Fruit fly (Drosophila melanogaster) whole organism, wandering third instar larva: ENCODE measurements around the gene RpL23A.
A peak's percentile ranks its signal among the peaks of the same experiment; 100 is the strongest.

Source experiments
- Abd-B ChIP-seq: fragments of >200 bp; optimal IDR thresholded peaks from 2 replicates; lab custom pipeline; 2017; ENCODE audit warnings: missing biosample characterization, missing genetic modification characterization
- CG32264 ChIP-seq: fragments of 200-800 bp; sonication (Bioruptor generic); optimal IDR thresholded peaks from 2 replicates; lab custom pipeline; 2016; ENCODE audit warnings: missing biosample characterization, missing genetic modification characterization
- CG9705 ChIP-seq: fragments of 200-800 bp; sonication (Bioruptor generic); optimal IDR thresholded peaks from 2 replicates; lab custom pipeline; 2018; ENCODE audit warnings: missing biosample characterization, mild to moderate bottlenecking, missing genetic modification characterization
- Dfd ChIP-seq: fragments of >200 bp; optimal IDR thresholded peaks from 2 replicates; lab custom pipeline; 2017; ENCODE audit warnings: missing biosample characterization, missing genetic modification characterization
- Dif ChIP-seq: fragments of 200-275, 200-300 bp; sonication (Bioruptor generic); optimal IDR thresholded peaks from 2 replicates; lab custom pipeline; 2018; ENCODE audit warnings: missing biosample characterization, missing genetic modification characterization; ENCODE audit not compliant: partially characterized antibody
- GATAd ChIP-seq: sonication (Bioruptor generic); optimal IDR thresholded peaks from 2 replicates; lab custom pipeline; 2016; ENCODE audit warnings: missing biosample characterization, missing genetic modification characterization
- HLH106 ChIP-seq: fragments of 200-800 bp; optimal IDR thresholded peaks from 3 replicates; lab custom pipeline; 2019; ENCODE audit warnings: missing biosample characterization, mild to moderate bottlenecking, missing genetic modification characterization, moderate library complexity
- Hr78 ChIP-seq: fragments of >200 bp; optimal IDR thresholded peaks from 2 replicates; lab custom pipeline; 2017; ENCODE audit warnings: missing biosample characterization, missing genetic modification characterization
- Hr83 ChIP-seq: fragments of 200-300 bp; sonication (Bioruptor generic); optimal IDR thresholded peaks from 2 replicates; lab custom pipeline; 2016; ENCODE audit warnings: missing biosample characterization, mild to moderate bottlenecking, missing genetic modification characterization, moderate library complexity; ENCODE audit not compliant: poor library complexity, severe bottlenecking
- Jra ChIP-seq: sonication (Bioruptor generic); optimal IDR thresholded peaks from 2 replicates; lab custom pipeline; 2016; ENCODE audit warnings: missing biosample characterization, missing genetic modification characterization
- Myc ChIP-seq: fragments of >200 bp; optimal IDR thresholded peaks from 2 replicates; lab custom pipeline; 2017
- N ChIP-seq: fragments of >200 bp; optimal IDR thresholded peaks from 2 replicates; lab custom pipeline; 2018; ENCODE audit warnings: missing biosample characterization, missing external identifiers, missing genetic modification characterization
- OdsH ChIP-seq: fragments of 200-800 bp; sonication (Bioruptor generic); optimal IDR thresholded peaks from 2 replicates; lab custom pipeline; 2016; ENCODE audit warnings: missing biosample characterization, mild to moderate bottlenecking, missing genetic modification characterization
- Rel ChIP-seq, 2 experiments: fragments of 200-800 bp; sonication (Bioruptor generic) in 1 of 2; optimal IDR thresholded peaks; 2 replicates in 1 of 2; 3 replicates in 1 of 2; lab custom pipeline; 2016 to 2019; ENCODE audit warnings: mild to moderate bottlenecking in 2 of 2, missing biosample characterization in 2 of 2, missing genetic modification characterization in 2 of 2, moderate library complexity in 1 of 2
- Sp1 ChIP-seq: fragments of 200-800 bp; sonication (Bioruptor generic); optimal IDR thresholded peaks from 3 replicates; lab custom pipeline; 2019; ENCODE audit warnings: missing biosample characterization, mild to moderate bottlenecking, missing genetic modification characterization, moderate library complexity
- Vsx2 ChIP-seq: fragments of 200-300, 225-300 bp; sonication (Bioruptor generic); optimal IDR thresholded peaks from 2 replicates; lab custom pipeline; 2018; ENCODE audit warnings: missing biosample characterization, missing genetic modification characterization; ENCODE audit not compliant: partially characterized antibody
- br ChIP-seq: fragments of 200-800 bp; sonication (Bioruptor generic); optimal IDR thresholded peaks from 2 replicates; lab custom pipeline; 2016; ENCODE audit warnings: missing biosample characterization, missing genetic modification characterization
- dl ChIP-seq, 2 experiments: fragments of 175-275, 200-275 bp in 1 of 2; fragments of 200-275 bp in 1 of 2; sonication (Bioruptor generic); optimal IDR thresholded peaks; lab custom pipeline; 2018; ENCODE audit warnings: mild to moderate bottlenecking in 2 of 2, missing biosample characterization in 2 of 2, missing genetic modification characterization in 2 of 2, moderate library complexity in 2 of 2; ENCODE audit not compliant: partially characterized antibody in 2 of 2, insufficient read depth in 1 of 2
- ey ChIP-seq: fragments of 200-800 bp; sonication (Bioruptor generic); optimal IDR thresholded peaks from 2 replicates; lab custom pipeline; 2016; ENCODE audit warnings: missing biosample characterization, missing genetic modification characterization
- foxo ChIP-seq, 2 experiments: fragments of 200-800 bp; sonication (Bioruptor generic); optimal IDR thresholded peaks; 2 replicates in 1 of 2; 3 replicates in 1 of 2; lab custom pipeline; 2016 to 2017; ENCODE audit warnings: missing biosample characterization in 2 of 2, missing genetic modification characterization in 2 of 2
- fru ChIP-seq: fragments of 200-800 bp; sonication (Bioruptor generic); optimal IDR thresholded peaks from 3 replicates; lab custom pipeline; 2016; ENCODE audit warnings: missing biosample characterization, mild to moderate bottlenecking, missing genetic modification characterization
- h ChIP-seq: fragments of 200-800 bp; sonication (Bioruptor generic); optimal IDR thresholded peaks from 3 replicates; lab custom pipeline; 2016; ENCODE audit warnings: missing biosample characterization, mild to moderate bottlenecking, missing genetic modification characterization
- jim ChIP-seq: fragments of 175-275, 200-325 bp; sonication (Bioruptor generic); optimal IDR thresholded peaks from 2 replicates; lab custom pipeline; 2016; ENCODE audit warnings: missing biosample characterization, mild to moderate bottlenecking, missing genetic modification characterization
- lola ChIP-seq: fragments of >200 bp; optimal IDR thresholded peaks from 2 replicates; lab custom pipeline; 2017; ENCODE audit warnings: missing biosample characterization, missing genetic modification characterization
- pan ChIP-seq: fragments of >200 bp; optimal IDR thresholded peaks from 2 replicates; lab custom pipeline; 2017
- psq ChIP-seq: fragments of 200-800 bp; sonication (Bioruptor generic); optimal IDR thresholded peaks from 3 replicates; lab custom pipeline; 2017; ENCODE audit warnings: missing biosample characterization, mild to moderate bottlenecking, missing genetic modification characterization, moderate library complexity
- rgr ChIP-seq: fragments of 200-800 bp; sonication (Bioruptor generic); optimal IDR thresholded peaks from 3 replicates; lab custom pipeline; 2016; ENCODE audit warnings: missing biosample characterization, mild to moderate bottlenecking, missing genetic modification characterization
- sv ChIP-seq: fragments of 200-800 bp; sonication (Bioruptor generic); optimal IDR thresholded peaks from 3 replicates; lab custom pipeline; 2016; ENCODE audit warnings: missing biosample characterization, missing genetic modification characterization
- tai ChIP-seq: sonication (Bioruptor generic); optimal IDR thresholded peaks from 2 replicates; lab custom pipeline; 2016; ENCODE audit warnings: missing biosample characterization, missing genetic modification characterization
- usp ChIP-seq: fragments of >200 bp; optimal IDR thresholded peaks from 2 replicates; lab custom pipeline; 2017; ENCODE audit warnings: missing biosample characterization, missing genetic modification characterization
- woc ChIP-seq: sonication (Bioruptor generic); optimal IDR thresholded peaks from 2 replicates; lab custom pipeline; 2016; ENCODE audit warnings: missing biosample characterization, mild to moderate bottlenecking, missing genetic modification characterization

RpL23A gene

DNA sequence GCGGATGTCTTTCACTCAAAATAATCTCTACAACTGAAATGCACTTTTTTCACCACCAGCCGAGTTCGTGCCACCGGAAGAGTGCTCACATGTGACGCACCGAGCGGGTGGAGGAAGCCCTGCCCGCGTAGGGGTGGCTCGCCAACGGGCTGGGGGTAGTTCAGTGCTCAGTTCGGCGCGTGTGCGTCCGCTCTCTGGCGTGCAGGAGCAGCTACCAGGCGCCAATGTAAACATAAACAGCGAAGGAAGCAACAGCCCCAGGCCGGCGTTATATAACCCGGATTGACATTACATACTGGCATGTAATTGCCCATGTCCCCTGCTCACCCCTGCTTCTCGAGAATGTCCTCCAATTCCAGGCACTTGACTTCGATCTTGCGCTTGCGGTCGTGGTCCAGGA is 4.2 kb downstream of the RpL23A start:
- TF ChIP-seq Vsx2 (GFP tag; lab: Kevin White, UChicago), result no peak
- TF ChIP-seq CG32264 (GFP tag; lab: Kevin White, UChicago), result no peak
- no peak for TF ChIP-seq Jra (GFP tag; lab: Kevin White, UChicago)
- TF ChIP-seq Dfd, result no peak
- TF ChIP-seq HLH106, result no peak
- TF ChIP-seq tai (GFP tag; lab: Kevin White, UChicago), result no peak
- no peak for TF ChIP-seq Myc
- TF ChIP-seq Hr83 (GFP tag; lab: Kevin White, UChicago), result no peak
- TF ChIP-seq foxo (GFP tag; optimal IDR thresholded peaks at IDR 0.05; lab: Kevin White, UChicago), result no peak
- no peak for TF ChIP-seq Abd-B
- no peak for TF ChIP-seq lola (GFP tag; lab: Kevin White, UChicago)
- TF ChIP-seq usp (GFP tag; lab: Kevin White, UChicago), result no peak
- TF ChIP-seq pan, result no peak
- TF ChIP-seq br, result no peak
- no peak for TF ChIP-seq dl (GFP tag; optimal IDR thresholded peaks at IDR 0.05; lab: Kevin White, UChicago; ENCODE audit: insufficient read depth in 1 of 2, partially characterized antibody in 2 of 2)
- no peak for TF ChIP-seq Hr78
- TF ChIP-seq fru (GFP tag; lab: Kevin White, UChicago), result no peak
- TF ChIP-seq rgr (GFP tag; lab: Kevin White, UChicago), result no peak

DNA sequence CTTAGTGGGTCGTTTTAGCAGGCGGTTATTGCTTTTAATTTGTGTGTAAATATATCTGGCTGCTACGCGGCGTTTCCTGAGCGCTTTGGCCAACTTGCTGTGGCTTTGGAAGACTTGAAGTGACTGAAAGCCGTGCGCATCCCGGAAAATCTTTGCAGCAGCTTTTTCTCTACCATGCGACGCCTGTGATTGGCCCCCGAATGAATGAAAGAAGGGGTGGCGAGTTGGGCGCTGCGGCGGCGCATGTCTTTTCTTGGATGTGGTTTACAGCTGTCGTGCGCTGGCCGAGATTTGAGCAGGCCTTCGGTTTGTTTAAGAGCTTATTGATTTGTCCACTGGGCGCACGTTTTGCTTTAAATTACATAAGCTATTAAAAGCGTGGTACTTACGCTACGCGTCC is 4.9 kb downstream of the RpL23A start:
- TF ChIP-seq Hr78 (no peak), Dif (GFP tag; lab: Kevin White, UChicago) (peak; percentile 31)
- TF ChIP-seq, all 38 proteins: peak for 1

DNA sequence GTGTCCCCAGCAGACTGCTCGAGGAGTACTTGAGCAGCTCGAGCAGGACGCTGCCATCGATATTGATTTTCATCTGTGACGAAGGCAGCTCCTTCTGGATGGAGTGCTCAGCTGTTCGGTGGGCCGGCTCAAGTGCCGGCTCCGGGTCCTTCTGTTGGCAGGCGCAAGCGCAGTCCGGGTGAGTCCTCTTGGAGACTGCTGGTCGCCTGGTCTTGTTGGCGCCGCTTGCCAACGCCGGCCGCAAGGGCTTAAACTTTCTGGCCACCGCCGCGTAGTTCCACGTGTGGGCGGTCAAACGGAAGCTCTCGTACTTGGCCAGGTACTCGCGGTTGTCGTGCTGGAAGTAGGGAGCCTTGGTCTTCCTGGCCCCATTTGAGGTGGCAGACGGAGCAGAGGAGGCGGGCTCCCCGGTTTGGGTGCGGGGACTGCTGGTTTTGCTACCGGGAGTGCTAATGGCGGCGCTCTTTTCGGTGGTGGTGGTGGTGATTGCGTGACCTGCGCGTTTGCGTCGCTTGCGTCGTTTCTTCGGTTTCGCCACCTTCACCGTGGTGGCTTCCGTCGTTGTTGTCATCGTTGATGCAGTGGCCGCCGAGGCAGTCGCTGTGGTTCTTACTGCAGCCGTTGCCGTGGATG is 6.6 kb downstream of the RpL23A start:
- TF ChIP-seq br, result no peak
- no peak for TF ChIP-seq usp (GFP tag; lab: Kevin White, UChicago)
- TF ChIP-seq Dif (GFP tag; lab: Kevin White, UChicago), result no peak
- TF ChIP-seq rgr (GFP tag; lab: Kevin White, UChicago), result no peak
- TF ChIP-seq Rel (GFP tag; optimal IDR thresholded peaks at IDR 0.05; lab: Kevin White, UChicago), result no peak
- no peak for TF ChIP-seq Rel (tag; optimal IDR thresholded peaks at IDR 0.05; lab: Kevin White, UChicago)
- TF ChIP-seq fru (GFP tag; lab: Kevin White, UChicago), result no peak
- no peak for TF ChIP-seq N (GFP tag; lab: Kevin White, UChicago)

DNA sequence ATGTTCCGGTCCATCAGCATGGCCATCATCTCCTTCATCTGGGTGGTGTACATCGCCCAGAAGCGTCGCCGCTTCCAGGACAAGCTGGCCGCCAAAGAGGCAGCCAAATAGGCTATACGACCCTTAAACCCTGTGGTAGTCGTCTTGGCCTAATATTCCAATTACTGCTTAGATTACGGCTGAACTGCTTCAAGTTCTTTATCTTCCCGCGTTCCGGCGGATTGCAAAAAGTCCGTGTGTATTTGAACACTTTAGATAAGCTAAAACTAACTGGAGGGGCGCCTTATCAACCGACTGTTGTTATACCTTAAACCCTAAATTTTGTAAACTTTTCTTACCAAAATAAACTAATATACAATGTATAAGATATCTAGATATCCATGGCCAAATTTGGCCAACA is 14.7 kb downstream of the RpL23A start:
- TF ChIP-seq h (no peak), fru (GFP tag; lab: Kevin White, UChicago) (no peak), woc (GFP tag; lab: Kevin White, UChicago) (no peak), GATAd (GFP tag; lab: Kevin White, UChicago) (no peak), psq (GFP tag; lab: Kevin White, UChicago) (no peak), Dif (GFP tag; lab: Kevin White, UChicago) (no peak), foxo (GFP tag; optimal IDR thresholded peaks at IDR 0.05; lab: Kevin White, UChicago) (no peak), OdsH (GFP tag; lab: Kevin White, UChicago) (no peak)

DNA sequence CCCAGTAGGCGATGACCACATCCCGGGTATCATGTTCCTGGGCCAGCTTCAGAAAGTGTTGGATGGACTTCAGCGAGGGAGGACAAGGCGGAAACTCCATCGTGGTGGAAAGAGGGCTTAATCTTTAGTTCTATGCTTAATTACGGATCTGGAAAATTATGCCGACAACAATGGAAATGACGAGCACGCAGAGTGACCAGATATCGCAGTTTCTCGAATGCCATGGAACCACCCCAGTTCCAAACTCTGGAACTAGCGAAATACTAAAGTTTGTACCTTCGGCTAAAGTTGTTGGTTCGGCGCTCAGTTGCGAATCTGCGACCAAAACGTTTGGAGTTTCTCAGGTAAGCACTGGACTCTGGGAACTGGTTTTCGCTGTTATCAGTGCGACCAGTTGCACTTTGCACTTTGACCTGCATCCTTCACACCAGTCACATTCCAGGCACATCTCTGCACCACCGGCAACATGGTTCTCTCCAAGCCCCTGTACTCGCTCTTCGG is 15.7 kb downstream of the RpL23A start, which contains the start of the genes CG7970 and Vta1:
TSS of gene CG7970 (plus strand) at position 51 of the 501 bp plus-strand sequence.
TSS of gene Vta1 (minus strand) at position 201 of the 501 bp plus-strand sequence.
- no peak for TF ChIP-seq foxo (GFP tag; optimal IDR thresholded peaks at IDR 0.05; lab: Kevin White, UChicago)
- peak; percentile 35 for TF ChIP-seq Hr83 (GFP tag; lab: Kevin White, UChicago)

DNA sequence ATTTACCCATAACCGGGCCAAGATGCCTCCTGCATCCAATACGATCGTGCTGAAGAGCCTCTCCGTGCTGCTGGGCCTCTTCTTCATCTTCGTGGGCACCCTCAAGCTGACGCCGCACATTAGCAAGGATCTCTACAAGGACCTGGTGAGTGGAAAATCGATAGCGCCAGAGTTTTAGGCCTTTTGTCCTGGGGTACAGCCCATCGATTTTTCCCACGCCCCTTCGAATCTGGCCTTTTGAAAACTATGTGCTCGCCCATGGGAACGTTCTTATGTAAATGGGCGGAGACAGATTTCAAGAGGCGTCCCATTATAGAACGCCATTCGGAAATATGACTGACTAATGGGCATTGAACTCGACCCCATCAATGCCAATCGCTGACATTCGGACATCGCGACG is 19.1 kb downstream of the RpL23A start:
- no peak for TF ChIP-seq HLH106
- no peak for TF ChIP-seq Dfd
- TF ChIP-seq lola (GFP tag; lab: Kevin White, UChicago), result no peak
- no peak for TF ChIP-seq Hr83 (GFP tag; lab: Kevin White, UChicago)
- no peak for TF ChIP-seq jim (GFP tag; lab: Kevin White, UChicago)
- no peak for TF ChIP-seq usp (GFP tag; lab: Kevin White, UChicago)
- TF ChIP-seq br, result no peak
- TF ChIP-seq Sp1 (GFP tag; lab: Kevin White, UChicago), result no peak
- no peak for TF ChIP-seq OdsH (GFP tag; lab: Kevin White, UChicago)
- TF ChIP-seq fru (GFP tag; lab: Kevin White, UChicago), result no peak
- no peak for TF ChIP-seq GATAd (GFP tag; lab: Kevin White, UChicago)
- TF ChIP-seq sv (GFP tag; lab: Kevin White, UChicago), result no peak
- no peak for TF ChIP-seq CG9705 (GFP tag; lab: Kevin White, UChicago)
- TF ChIP-seq pan, result no peak
- TF ChIP-seq ey, result no peak
- no peak for TF ChIP-seq CG32264 (GFP tag; lab: Kevin White, UChicago)
